Fruit fly (Drosophila melanogaster) whole organism: ENCODE results near the gene CG34241.

ENCODE experiments used
- CG8478 ChIP-seq: fragments of >200 bp; optimal IDR thresholded peaks from 2 replicates; lab custom pipeline; 2018; ENCODE audit warnings: inconsistent platforms
- pan ChIP-seq: fragments of >200 bp; optimal IDR thresholded peaks from 2 replicates; lab custom pipeline; 2017

DNA sequence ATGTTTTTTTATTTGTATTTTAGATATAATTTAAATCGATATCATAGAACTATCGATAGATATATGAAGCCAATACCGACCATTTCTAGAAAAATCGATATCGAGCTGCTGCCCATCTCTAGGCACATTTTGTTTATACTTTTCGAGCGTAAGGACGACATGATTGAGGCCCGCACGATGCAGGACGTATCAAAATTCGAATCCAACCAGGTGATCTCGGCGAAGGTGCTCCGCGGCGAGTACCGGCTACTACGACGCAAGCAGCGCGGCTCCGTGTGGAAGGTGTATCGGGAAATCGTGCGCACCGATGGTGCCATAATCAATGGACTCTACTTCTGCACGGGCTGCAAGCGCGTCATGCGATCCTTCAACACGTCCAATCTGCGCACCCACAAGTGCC is 9.6 kb upstream of the CG34241 start, which contains the start of gene ssp:
- no peak for TF ChIP-seq CG8478 (lab: Kevin White, UChicago)
- no peak for TF ChIP-seq pan (lab: Kevin White, UChicago)
